Fruit fly (Drosophila melanogaster) whole organism, prepupa: ENCODE results near the gene dind.

Experiments
- Blimp-1 ChIP-seq: fragments of 200-800 bp; sonication (Bioruptor generic); optimal IDR thresholded peaks from 3 replicates; lab custom pipeline; 2017; ENCODE audit warnings: missing biosample characterization, missing genetic modification characterization, mild to moderate bottlenecking, moderate library complexity, missing genetic modification reagents
- CG10631 ChIP-seq: fragments of 200-800 bp; sonication (Bioruptor generic); optimal IDR thresholded peaks from 2 replicates; lab custom pipeline; 2016; ENCODE audit warnings: missing biosample characterization, missing genetic modification characterization
- CG11294 ChIP-seq: fragments of 200-800 bp; sonication (Bioruptor generic); IDR thresholded peaks from 2 replicates; pipeline ENCODE4 v1.3.6; 2022; ENCODE audit warnings: missing biosample characterization, missing genetic modification characterization
- CG11902 ChIP-seq: fragments of 200-800 bp; sonication (Bioruptor generic); optimal IDR thresholded peaks from 3 replicates; lab custom pipeline; 2016; ENCODE audit warnings: missing biosample characterization, missing genetic modification characterization
- CG15336 ChIP-seq: fragments of 200-800 bp; sonication (Bioruptor generic); IDR thresholded peaks from 2 replicates; pipeline ENCODE4 v1.3.6; 2022; ENCODE audit warnings: missing biosample characterization, missing genetic modification characterization
- CG1621 ChIP-seq: fragments of 200-800 bp; sonication (Bioruptor generic); optimal IDR thresholded peaks from 3 replicates; lab custom pipeline; 2018; ENCODE audit warnings: missing biosample characterization, mild to moderate bottlenecking, missing genetic modification characterization
- CG3032 ChIP-seq: fragments of 200-800 bp; optimal IDR thresholded peaks from 2 replicates; lab custom pipeline; 2019; ENCODE audit warnings: missing biosample characterization, mild to moderate bottlenecking, missing genetic modification characterization, moderate library complexity
- CG31627 ChIP-seq: fragments of 200-800 bp; sonication (Bioruptor generic); optimal IDR thresholded peaks from 3 replicates; lab custom pipeline; 2016; ENCODE audit warnings: missing biosample characterization, missing genetic modification characterization
- CG6163 ChIP-seq: fragments of 200-800 bp; sonication (Bioruptor generic); IDR thresholded peaks from 3 replicates; pipeline ENCODE4 v1.3.6; 2022; ENCODE audit warnings: missing biosample characterization, missing genetic modification characterization
- CG6792 ChIP-seq: fragments of 200-800 bp; sonication (Bioruptor generic); optimal IDR thresholded peaks from 3 replicates; lab custom pipeline; 2016; ENCODE audit warnings: missing biosample characterization, missing genetic modification characterization
- CG6854 ChIP-seq: fragments of 200-800 bp; sonication (Bioruptor generic); optimal IDR thresholded peaks from 2 replicates; lab custom pipeline; 2017; ENCODE audit warnings: missing biosample characterization, mild to moderate bottlenecking, missing genetic modification characterization
- CG8119 ChIP-seq: fragments of 200-800 bp; sonication (Bioruptor generic); IDR thresholded peaks from 3 replicates; pipeline ENCODE4 v1.3.6; 2022; ENCODE audit warnings: missing biosample characterization, missing genetic modification characterization
- CG8319 ChIP-seq: fragments of 200-800 bp; sonication (Bioruptor generic); optimal IDR thresholded peaks from 3 replicates; lab custom pipeline; 2016; ENCODE audit warnings: missing biosample characterization, missing genetic modification characterization
- CG8632 ChIP-seq: fragments of 200-800 bp; sonication (Bioruptor generic); optimal IDR thresholded peaks from 3 replicates; lab custom pipeline; 2016; ENCODE audit warnings: missing biosample characterization, missing genetic modification characterization
- Eip75B ChIP-seq: fragments of 200-800 bp; sonication (Bioruptor generic); optimal IDR thresholded peaks from 3 replicates; lab custom pipeline; 2016; ENCODE audit warnings: missing biosample characterization, missing genetic modification characterization
- Eip78C ChIP-seq: fragments of 200-800 bp; sonication (Bioruptor generic); peaks from one replicate; lab custom pipeline; 2016; ENCODE audit warnings: missing biosample characterization, missing genetic modification characterization
- Ets21C ChIP-seq: fragments of 200-800 bp; sonication (Bioruptor generic); optimal IDR thresholded peaks from 3 replicates; lab custom pipeline; 2016; ENCODE audit warnings: missing biosample characterization, missing genetic modification characterization
- Ets96B ChIP-seq: fragments of 200-800 bp; optimal IDR thresholded peaks from 2 replicates; lab custom pipeline; 2019; ENCODE audit warnings: missing biosample characterization, mild to moderate bottlenecking, missing genetic modification characterization, moderate library complexity
- Gug ChIP-seq: fragments of 200-800 bp; sonication (Bioruptor generic); IDR thresholded peaks from 2 replicates; pipeline ENCODE4 v1.3.6; 2022; ENCODE audit warnings: missing biosample characterization, missing genetic modification characterization
- Hr39 ChIP-seq: fragments of 200-800 bp; sonication (Bioruptor generic); optimal IDR thresholded peaks from 2 replicates; lab custom pipeline; 2016; ENCODE audit warnings: missing biosample characterization, missing genetic modification characterization
- Lpt ChIP-seq: fragments of 200-800 bp; sonication (Bioruptor generic); optimal IDR thresholded peaks from 3 replicates; lab custom pipeline; 2016; ENCODE audit warnings: missing biosample characterization, missing genetic modification characterization
- Met ChIP-seq: fragments of 200-800 bp; sonication (Bioruptor generic); optimal IDR thresholded peaks from 3 replicates; lab custom pipeline; 2016; ENCODE audit warnings: missing biosample characterization, missing genetic modification characterization
- OdsH ChIP-seq: fragments of 200-800 bp; sonication (Bioruptor generic); optimal IDR thresholded peaks from 3 replicates; lab custom pipeline; 2016; ENCODE audit warnings: missing biosample characterization, missing genetic modification characterization
- Smox ChIP-seq: fragments of 200-800 bp; sonication (Bioruptor generic); optimal IDR thresholded peaks from 3 replicates; lab custom pipeline; 2016; ENCODE audit warnings: missing biosample characterization, missing genetic modification characterization
- Sox102F ChIP-seq: fragments of 200-800 bp; sonication (Bioruptor generic); optimal IDR thresholded peaks from 2 replicates; lab custom pipeline; 2016; ENCODE audit warnings: missing biosample characterization, mild to moderate bottlenecking, missing genetic modification characterization
- Sox14 ChIP-seq: fragments of 200-800 bp; sonication (Bioruptor generic); optimal IDR thresholded peaks from 3 replicates; lab custom pipeline; 2016; ENCODE audit warnings: missing biosample characterization, missing genetic modification characterization
- achi ChIP-seq: fragments of 200-800 bp; sonication (Bioruptor generic); optimal IDR thresholded peaks from 3 replicates; lab custom pipeline; 2016; ENCODE audit warnings: missing biosample characterization, missing genetic modification characterization
- acj6 ChIP-seq: fragments of 200-800 bp; sonication (Bioruptor generic); optimal IDR thresholded peaks from 3 replicates; lab custom pipeline; 2016; ENCODE audit warnings: missing biosample characterization, missing genetic modification characterization
- cyc ChIP-seq: fragments of 200-800 bp; sonication (Bioruptor generic); optimal IDR thresholded peaks from 3 replicates; lab custom pipeline; 2016; ENCODE audit warnings: missing biosample characterization, missing genetic modification characterization
- dac ChIP-seq: fragments of 200-800 bp; sonication (Bioruptor generic); optimal IDR thresholded peaks from 2 replicates; lab custom pipeline; 2017; ENCODE audit warnings: missing biosample characterization, mild to moderate bottlenecking, missing genetic modification characterization
- dsx ChIP-seq: fragments of 200-800 bp; optimal IDR thresholded peaks from 3 replicates; lab custom pipeline; 2019; ENCODE audit warnings: missing biosample characterization, mild to moderate bottlenecking, missing genetic modification characterization, moderate library complexity; ENCODE audit not compliant: poor library complexity, severe bottlenecking
- eg ChIP-seq: fragments of 200-800 bp; sonication (Bioruptor generic); IDR thresholded peaks from 3 replicates; pipeline ENCODE4 v1.3.6; 2022; ENCODE audit warnings: missing biosample characterization, missing genetic modification characterization
- esn ChIP-seq: fragments of 200-800 bp; sonication (Bioruptor generic); optimal IDR thresholded peaks from 2 replicates; lab custom pipeline; 2016; ENCODE audit warnings: missing biosample characterization, mild to moderate bottlenecking, missing genetic modification characterization, moderate library complexity
- fd59A ChIP-seq: fragments of 200-800 bp; sonication (Bioruptor generic); optimal IDR thresholded peaks from 2 replicates; lab custom pipeline; 2017; ENCODE audit warnings: missing biosample characterization, mild to moderate bottlenecking, missing genetic modification characterization, missing genetic modification reagents
- fkh ChIP-seq: fragments of 200-800 bp; sonication (Bioruptor generic); optimal IDR thresholded peaks from 3 replicates; lab custom pipeline; 2017; ENCODE audit warnings: missing biosample characterization, mild to moderate bottlenecking, missing genetic modification characterization, moderate library complexity
- lz ChIP-seq: fragments of 200-800 bp; sonication (Bioruptor generic); optimal IDR thresholded peaks from 3 replicates; lab custom pipeline; 2016; ENCODE audit warnings: missing biosample characterization, missing genetic modification characterization
- net ChIP-seq: fragments of 200-800 bp; sonication (Bioruptor generic); optimal IDR thresholded peaks from 3 replicates; lab custom pipeline; 2016; ENCODE audit warnings: missing biosample characterization, missing genetic modification characterization
- pdm3 ChIP-seq: fragments of 200-800 bp; sonication (Bioruptor generic); optimal IDR thresholded peaks from 3 replicates; lab custom pipeline; 2016; ENCODE audit warnings: missing biosample characterization, missing genetic modification characterization
- salr ChIP-seq, 2 experiments: fragments of 200-800 bp; sonication (Bioruptor generic); optimal IDR thresholded peaks; 3 replicates each; lab custom pipeline; 2016 to 2018; ENCODE audit warnings: missing biosample characterization in 2 of 2, missing genetic modification characterization in 2 of 2, mild to moderate bottlenecking in 1 of 2
- spab ChIP-seq: fragments of 200-800 bp; sonication (Bioruptor generic); optimal IDR thresholded peaks from 2 replicates; lab custom pipeline; 2017; ENCODE audit warnings: missing biosample characterization, mild to moderate bottlenecking, missing genetic modification characterization, missing genetic modification reagents
- svp ChIP-seq: fragments of 200-800 bp; sonication (Bioruptor generic); peaks from one replicate; lab custom pipeline; 2016; ENCODE audit warnings: missing biosample characterization, missing genetic modification characterization
- topi ChIP-seq: fragments of 200-800 bp; sonication (Bioruptor generic); optimal IDR thresholded peaks from 3 replicates; lab custom pipeline; 2016; ENCODE audit warnings: missing biosample characterization, missing genetic modification characterization
- vri ChIP-seq: fragments of 200-800 bp; sonication (Bioruptor generic); optimal IDR thresholded peaks from 3 replicates; lab custom pipeline; 2016; ENCODE audit warnings: missing biosample characterization, mild to moderate bottlenecking, missing genetic modification characterization

Gene dind

dm6 chr3R:18670441-18671111, 6.8 kb downstream of the dind start:
- TF ChIP-seq CG8632 (no peak), Blimp-1 (GFP tag; lab: Kevin White, UChicago) (peak; percentile 26), topi (GFP tag; lab: Kevin White, UChicago) (peak; percentile 68), CG6163 (GFP tag; lab: Robert Waterston, UW) (peak; percentile 58; the same call in 1 of the 3 replicates), esn (peak; percentile 73), CG10631 (GFP tag; lab: Kevin White, UChicago) (peak; percentile 58), CG11902 (GFP tag; lab: Kevin White, UChicago) (no peak), CG11294 (GFP tag; lab: Robert Waterston, UW) (peak; percentile 11; the same call in 1 of the 2 replicates), CG6854 (GFP tag; lab: Kevin White, UChicago) (no peak), CG6792 (GFP tag; lab: Kevin White, UChicago) (peak; percentile 54), spab (GFP tag; lab: Kevin White, UChicago) (no peak), lz (GFP tag; lab: Kevin White, UChicago) (peak; percentile 75), acj6 (GFP tag; lab: Kevin White, UChicago) (peak; percentile 30), dsx (GFP tag; lab: Kevin White, UChicago) (peak; percentile 49), CG8119 (GFP tag; lab: Robert Waterston, UW) (peak; percentile 62), CG3032 (tag; lab: Kevin White, UChicago) (peak; percentile 32), CG31627 (GFP tag; lab: Kevin White, UChicago) (peak; percentile 35), CG15336 (peak; percentile 68), Met (GFP tag; lab: Kevin White, UChicago) (no peak), Ets21C (peak; percentile 38), salr (GFP tag; optimal IDR thresholded peaks at IDR 0.05; lab: Kevin White, UChicago) (peak in 1 of 2 experiments; percentile 54), Eip75B (GFP tag; lab: Kevin White, UChicago) (peak; percentile 74), pdm3 (GFP tag; lab: Kevin White, UChicago) (no peak), Sox14 (GFP tag; lab: Kevin White, UChicago) (peak; percentile 37), Sox102F (no peak), Lpt (no peak), fd59A (GFP tag; lab: Kevin White, UChicago) (peak; percentile 1), Ets96B (no peak), dac (GFP tag; lab: Kevin White, UChicago) (peak; percentile 40), CG1621 (no peak), achi (GFP tag; lab: Kevin White, UChicago) (peak; percentile 51), net (peak; percentile 0), OdsH (GFP tag; lab: Kevin White, UChicago) (peak; percentile 46), Hr39 (peak; percentile 44), vri (GFP tag; lab: Kevin White, UChicago) (peak; percentile 70), CG8319 (GFP tag; lab: Kevin White, UChicago) (peak; percentile 45), fkh (GFP tag; lab: Kevin White, UChicago) (peak; percentile 25), Gug (GFP tag; lab: Robert Waterston, UW) (peak; percentile 51), Eip78C (GFP tag; lab: Kevin White, UChicago) (peak; percentile 95), cyc (GFP tag; lab: Kevin White, UChicago) (peak; percentile 44), eg (peak; percentile 55; the same call in 2 of the 3 replicates), svp (GFP tag; lab: Kevin White, UChicago) (peak; percentile 90), Smox (GFP tag; lab: Kevin White, UChicago) (no peak)
- TF ChIP-seq, all 60 proteins: peak for 32
